Fruit fly (Drosophila melanogaster): ENCODE results near the gene mld.

The mld gene

dm6 chr3R:24659173-24659846, 73.9 kb downstream of the mld start, which contains the start of gene CG31126:
Gene CG31126 (plus strand): TSS chr3R:24659621.
- TF ChIP-seq psq (optimal IDR thresholded peaks at IDR 0.05) (no peak), h (optimal IDR thresholded peaks at IDR 0.05) (no peak), ttk (optimal IDR thresholded peaks at IDR 0.05) (no peak), Sin3A (optimal IDR thresholded peaks at IDR 0.05) (no peak), Myc (optimal IDR thresholded peaks at IDR 0.05) (no peak), insv (optimal IDR thresholded peaks at IDR 0.05) (no peak)

DNA sequence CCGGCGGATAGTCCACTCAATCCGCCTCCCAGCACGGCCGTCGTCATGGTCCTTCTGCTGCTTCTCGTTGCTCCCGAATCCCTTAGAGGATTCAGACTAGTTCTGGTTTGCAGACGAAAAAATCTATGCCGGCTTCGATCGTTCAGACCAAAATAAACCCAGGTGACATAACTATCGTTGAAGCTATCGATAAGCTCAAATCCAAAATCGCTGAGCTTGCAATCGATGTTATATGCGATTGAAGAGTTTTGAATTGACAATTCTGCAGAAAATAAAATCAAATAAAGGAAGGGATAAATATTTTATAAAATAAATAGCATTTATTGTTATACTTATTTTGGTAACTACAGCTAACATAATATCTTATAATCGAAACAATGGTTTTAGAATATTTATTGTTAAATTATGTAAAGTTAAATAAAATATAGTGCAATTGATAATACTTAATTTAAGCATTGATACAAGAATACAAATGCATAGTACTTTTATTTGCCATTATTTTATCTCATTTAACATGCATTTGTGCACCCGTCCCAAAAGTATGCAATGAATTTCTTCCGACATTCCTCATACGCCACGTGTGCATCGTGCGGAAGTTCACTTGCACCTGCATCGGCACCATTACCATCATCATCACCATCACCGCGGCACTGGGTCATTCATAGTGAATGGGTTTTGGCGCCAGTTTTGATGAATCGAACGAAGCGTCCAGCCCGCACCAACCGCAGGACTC, 76.4 kb downstream of the mld start, which contains the start of gene Ppox:
Gene Ppox (minus strand): TSS at position 173 of the 733 bp plus-strand sequence.
- no peak for TF ChIP-seq Sin3A (optimal IDR thresholded peaks at IDR 0.05)

DNA sequence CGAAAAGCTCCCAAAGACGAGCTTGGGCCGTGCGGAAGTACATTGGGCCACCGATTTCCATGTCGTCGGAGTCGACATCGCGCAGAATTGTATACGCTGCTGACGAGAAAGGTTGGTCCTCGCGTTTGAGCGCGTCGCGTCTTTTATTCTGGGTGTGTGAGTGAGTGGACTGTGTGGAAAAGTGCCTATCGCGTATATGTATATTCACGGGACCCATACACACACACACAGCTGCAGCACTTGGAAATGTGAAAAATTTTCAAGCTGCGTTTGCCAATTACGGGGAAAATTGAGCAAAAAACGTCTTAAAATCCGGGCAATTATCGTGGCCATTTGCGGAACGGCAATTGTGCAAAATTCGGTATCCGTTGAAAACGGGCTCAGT, 77.0 kb downstream of the mld start, which contains the start of gene slo:
Gene slo (plus strand): TSS at position 80 of the 385 bp plus-strand sequence.
- TF ChIP-seq insv (optimal IDR thresholded peaks at IDR 0.05) (no peak), ttk (optimal IDR thresholded peaks at IDR 0.05) (no peak), h (optimal IDR thresholded peaks at IDR 0.05) (no peak), Sin3A (optimal IDR thresholded peaks at IDR 0.05) (no peak), Myc (optimal IDR thresholded peaks at IDR 0.05) (no peak), psq (optimal IDR thresholded peaks at IDR 0.05) (no peak)

dm6 chr3R:24663044-24663443, 77.6 kb downstream of the mld start:
- no peak for TF ChIP-seq h (optimal IDR thresholded peaks at IDR 0.05)
- TF ChIP-seq Myc (optimal IDR thresholded peaks at IDR 0.05): no peak
- no peak for TF ChIP-seq insv (optimal IDR thresholded peaks at IDR 0.05)
- TF ChIP-seq Sin3A (optimal IDR thresholded peaks at IDR 0.05): no peak
- TF ChIP-seq psq (optimal IDR thresholded peaks at IDR 0.05): no peak
- TF ChIP-seq ttk (optimal IDR thresholded peaks at IDR 0.05): no peak

dm6 chr3R:24667538-24668207, 82.2 kb downstream of the mld start:
- TF ChIP-seq Sin3A (optimal IDR thresholded peaks at IDR 0.05): no peak
- no peak for TF ChIP-seq ttk (optimal IDR thresholded peaks at IDR 0.05)
- no peak for TF ChIP-seq Myc (optimal IDR thresholded peaks at IDR 0.05)
- TF ChIP-seq psq (optimal IDR thresholded peaks at IDR 0.05): no peak
- TF ChIP-seq h (optimal IDR thresholded peaks at IDR 0.05): no peak
- no peak for TF ChIP-seq insv (optimal IDR thresholded peaks at IDR 0.05)

DNA sequence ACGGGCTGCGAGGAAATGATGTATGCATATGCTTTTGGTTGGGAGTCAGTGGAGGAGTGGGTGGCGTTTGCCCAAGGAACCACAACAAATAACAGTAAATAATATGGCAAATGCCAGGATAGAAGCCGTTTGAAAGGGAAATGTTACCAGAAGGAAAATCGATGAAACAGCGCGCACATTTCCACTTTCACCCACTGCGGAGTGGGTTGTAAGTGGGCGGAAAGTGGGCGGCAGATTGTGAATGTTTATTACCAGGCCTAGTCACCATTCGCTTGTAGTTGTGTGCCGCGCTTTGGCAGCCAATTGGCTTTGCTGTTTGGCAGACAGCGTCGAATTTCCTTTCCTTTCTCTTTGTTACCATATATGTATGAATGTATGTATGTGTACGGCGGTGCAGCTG, 86.2 kb downstream of the mld start:
- no peak for TF ChIP-seq Myc (optimal IDR thresholded peaks at IDR 0.05)
- no peak for TF ChIP-seq h (optimal IDR thresholded peaks at IDR 0.05)
- no peak for TF ChIP-seq insv (optimal IDR thresholded peaks at IDR 0.05)
- TF ChIP-seq Sin3A (optimal IDR thresholded peaks at IDR 0.05): no peak
- no peak for TF ChIP-seq ttk (optimal IDR thresholded peaks at IDR 0.05)
- TF ChIP-seq psq (optimal IDR thresholded peaks at IDR 0.05): no peak
